Worm (Caenorhabditis elegans) whole organism, L3 larva: ENCODE results near the gene sdz-36.

Source experiments
- R02D3.7 ChIP-seq: fragments of 150-350 bp; optimal IDR thresholded peaks from 2 replicates; lab custom pipeline; 2014; ENCODE audit warnings: missing biosample characterization, missing genetic modification characterization
- aly-2 ChIP-seq: fragments of 150-350 bp; optimal IDR thresholded peaks from 2 replicates; lab custom pipeline; 2014; ENCODE audit warnings: missing biosample characterization, missing genetic modification characterization
- ceh-82 ChIP-seq: fragments of 150-350 bp; optimal IDR thresholded peaks from 2 replicates; lab custom pipeline; 2014; ENCODE audit warnings: missing biosample characterization, missing genetic modification characterization
- egl-27 ChIP-seq: sonication (generic microtip); optimal IDR thresholded peaks from 4 replicates; lab custom pipeline; 2017; ENCODE audit warnings: missing biosample characterization, missing genetic modification reagents, missing genetic modification characterization
- hmg-11 ChIP-seq: sonication (generic microtip); optimal IDR thresholded peaks from 2 replicates; lab custom pipeline; 2016; ENCODE audit warnings: missing genetic modification characterization, missing compliant biosample characterization
- nhr-11 ChIP-seq: fragments of 150-350 bp; optimal IDR thresholded peaks from 2 replicates; lab custom pipeline; 2014; ENCODE audit warnings: missing biosample characterization, missing genetic modification characterization
- nhr-23 ChIP-seq: fragments of 150-350 bp; optimal IDR thresholded peaks from 2 replicates; lab custom pipeline; 2014; ENCODE audit warnings: missing biosample characterization, missing genetic modification reagents, missing genetic modification characterization
- nhr-25 ChIP-seq: sonication (generic microtip); optimal IDR thresholded peaks from 2 replicates; lab custom pipeline; 2017; ENCODE audit warnings: missing biosample characterization, missing genetic modification characterization
- nhr-43 ChIP-seq: sonication (generic microtip); optimal IDR thresholded peaks from 2 replicates; lab custom pipeline; 2016; ENCODE audit warnings: mild to moderate bottlenecking, missing genetic modification characterization, missing compliant biosample characterization; ENCODE audit not compliant: poor library complexity, severe bottlenecking
- snpc-4 ChIP-seq: fragments of 150-350 bp; optimal IDR thresholded peaks from 2 replicates; lab custom pipeline; 2014; ENCODE audit warnings: missing biosample characterization, missing genetic modification characterization
- unc-62 ChIP-seq: fragments of 150-350 bp; sonication (generic microtip); optimal IDR thresholded peaks from 4 replicates; lab custom pipeline; 2014; ENCODE audit warnings: missing biosample characterization, missing genetic modification reagents, missing genetic modification characterization

DNA sequence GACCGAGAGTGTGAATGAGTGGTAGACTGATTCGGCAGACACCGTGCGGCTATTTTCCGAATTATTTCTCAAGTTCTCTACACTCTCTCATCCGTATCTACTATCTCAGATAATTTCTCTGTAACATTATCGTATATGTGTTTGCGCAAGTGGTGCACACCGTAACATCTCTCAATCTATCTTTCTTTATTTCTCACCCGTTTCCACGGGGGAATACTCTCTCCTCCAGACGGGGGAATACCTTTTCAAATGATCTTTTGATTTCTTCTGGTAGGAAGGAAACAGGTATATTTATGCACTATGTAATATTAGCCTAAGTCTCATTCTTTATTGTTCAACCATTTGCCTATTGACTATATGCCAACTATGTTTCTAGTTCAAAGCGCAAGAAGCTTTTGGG, 23.7 kb upstream of the sdz-36 start:
- no peak for TF ChIP-seq R02D3.7 (tag; lab: Kevin White, UChicago)
- no peak for TF ChIP-seq egl-27 (tag; lab: Kevin White, UChicago)
- TF ChIP-seq nhr-25 (tag; lab: Kevin White, UChicago), result peak; percentile 20
- TF ChIP-seq hmg-11 (tag; lab: Kevin White, UChicago), result no peak
- no peak for TF ChIP-seq snpc-4 (tag; lab: Kevin White, UChicago)
- no peak for TF ChIP-seq unc-62 (GFP tag; lab: Kevin White, UChicago)
- TF ChIP-seq nhr-43 (tag; lab: Kevin White, UChicago), result no peak
- no peak for TF ChIP-seq nhr-11 (tag; lab: Kevin White, UChicago)
- no peak for TF ChIP-seq ceh-82
- no peak for TF ChIP-seq nhr-23 (tag; lab: Kevin White, UChicago)
- no peak for TF ChIP-seq aly-2 (tag; lab: Kevin White, UChicago)
